Fruit fly (Drosophila melanogaster): ENCODE measurements around the gene CG8565.
A peak's percentile ranks its signal among the peaks of the same experiment; 100 is the strongest.

CG8565 gene

DNA sequence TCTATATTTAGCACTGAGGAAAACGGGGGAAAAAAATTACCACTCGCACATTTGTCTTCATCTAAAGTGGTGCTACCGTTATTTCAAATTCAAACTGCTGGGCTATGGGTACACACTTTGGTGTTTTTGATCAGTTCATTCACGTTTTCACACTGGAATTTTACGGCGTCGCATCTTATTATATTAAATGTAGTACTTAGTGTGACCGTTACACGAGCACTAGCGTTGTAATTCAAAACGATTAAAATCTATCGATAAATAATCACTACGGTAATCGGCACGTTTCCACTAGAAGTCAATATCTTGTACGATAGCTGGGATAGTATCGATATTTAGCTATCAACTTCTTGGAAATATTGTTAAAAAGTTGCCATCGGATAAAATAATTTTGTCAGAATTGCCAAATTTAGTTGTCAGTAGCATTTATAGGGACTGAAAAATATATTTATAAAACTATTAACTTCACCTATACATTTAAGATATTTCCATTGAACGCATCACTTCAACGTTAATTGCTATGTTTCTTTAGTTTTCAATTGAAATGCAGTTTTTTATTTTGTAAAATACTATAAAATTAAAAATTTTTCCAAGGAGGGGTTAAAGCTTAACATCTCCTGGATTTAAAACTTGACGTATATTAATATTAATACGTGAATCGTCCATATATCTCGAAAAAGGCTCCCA is 20.1 kb downstream of the CG8565 start, which contains the start of the genes CG46440 and Myb (continued):
- TF ChIP-seq exex (tag; optimal IDR thresholded peaks at IDR 0.05) (no peak), CG14014 (GFP tag; IDR thresholded peaks at IDR 0.05) (no peak), CG11696 (GFP tag; IDR thresholded peaks at IDR 0.05) (no peak), CG34376 (GFP tag; optimal IDR thresholded peaks at IDR 0.05) (no peak), nmo (GFP tag; optimal IDR thresholded peaks at IDR 0.05) (peak; percentile 14), CG30431 (GFP tag; optimal IDR thresholded peaks at IDR 0.05) (no peak), Jarid2 (GFP tag; optimal IDR thresholded peaks at IDR 0.05) (no peak), sqz (GFP tag; optimal IDR thresholded peaks at IDR 0.05) (no peak), Ravus (GFP tag; IDR thresholded peaks at IDR 0.05) (no peak), ssp (GFP tag; IDR thresholded peaks at IDR 0.05) (peak; percentile 81), CG9609 (GFP tag; optimal IDR thresholded peaks at IDR 0.05) (no peak), CG32772 (GFP tag; IDR thresholded peaks at IDR 0.05) (no peak), CG6689 (GFP tag; IDR thresholded peaks at IDR 0.05) (no peak), CG10979 (tag; optimal IDR thresholded peaks at IDR 0.05) (no peak), Taf1 (GFP tag; IDR thresholded peaks at IDR 0.05) (no peak), Deaf1 (tag; optimal IDR thresholded peaks at IDR 0.05) (no peak), CG11504 (tag; optimal IDR thresholded peaks at IDR 0.05) (no peak), D19B (GFP tag; optimal IDR thresholded peaks at IDR 0.05) (no peak), CG2712 (tag; optimal IDR thresholded peaks at IDR 0.05) (peak; percentile 26), sens-2 (GFP tag; IDR thresholded peaks at IDR 0.05) (no peak), CG5180 (GFP tag; optimal IDR thresholded peaks at IDR 0.05) (no peak), Nf-YC (tag; optimal IDR thresholded peaks at IDR 0.05) (no peak), toy (GFP tag; IDR thresholded peaks at IDR 0.05) (no peak), Ets65A (GFP tag) (peak; percentile 89), sob (GFP tag; IDR thresholded peaks at IDR 0.05) (no peak), HmgZ (tag; optimal IDR thresholded peaks at IDR 0.05) (peak; percentile 14), pum (GFP tag; optimal IDR thresholded peaks at IDR 0.05) (no peak), Dfd (GFP tag; optimal IDR thresholded peaks at IDR 0.05) (no peak), gfzf (GFP tag; optimal IDR thresholded peaks at IDR 0.05) (peak; percentile 59), ttk (GFP tag; IDR thresholded peaks at IDR 0.05) (no peak), CG5245 (GFP tag; optimal IDR thresholded peaks at IDR 0.05) (no peak), schlank (tag; optimal IDR thresholded peaks at IDR 0.05) (no peak), CG15601 (tag; optimal IDR thresholded peaks at IDR 0.05) (no peak), Spps (tag; optimal IDR thresholded peaks at IDR 0.05) (no peak), btn (GFP tag; optimal IDR thresholded peaks at IDR 0.05) (no peak), Six4 (GFP tag; optimal IDR thresholded peaks at IDR 0.05) (no peak), CG31441 (GFP tag; IDR thresholded peaks at IDR 0.05) (no peak), klu (GFP tag; IDR thresholded peaks at IDR 0.05) (no peak), BEAF-32 (GFP tag; optimal IDR thresholded peaks at IDR 0.05) (peak; percentile 83), fd96Cb (tag; optimal IDR thresholded peaks at IDR 0.05) (no peak), bcd (GFP tag; optimal IDR thresholded peaks at IDR 0.05) (no peak), CG8478 (optimal IDR thresholded peaks at IDR 0.05) (no peak), cad (GFP tag; optimal IDR thresholded peaks at IDR 0.05) (no peak), HHEX (GFP tag; optimal IDR thresholded peaks at IDR 0.05) (no peak), peb (GFP tag; IDR thresholded peaks at IDR 0.05) (no peak), CG12744 (GFP tag; optimal IDR thresholded peaks at IDR 0.05) (no peak), NK7.1 (GFP tag; optimal IDR thresholded peaks at IDR 0.05) (no peak), knrl (GFP tag; IDR thresholded peaks at IDR 0.05; ENCODE audit: partially characterized antibody) (peak; percentile 82), sna (GFP tag; IDR thresholded peaks at IDR 0.05; ENCODE audit: partially characterized antibody) (peak; percentile 57), Bdp1 (GFP tag; optimal IDR thresholded peaks at IDR 0.05) (no peak), CG12942 (GFP tag; optimal IDR thresholded peaks at IDR 0.05) (no peak), Elba2 (GFP tag; optimal IDR thresholded peaks at IDR 0.05) (peak; percentile 29)

Data from whole organism, embryonic.